Worm (Caenorhabditis elegans) whole organism, young adult: ENCODE data around the gene Y77E11A.8.

ENCODE experiments used
- F22D6.2 ChIP-seq: sonication (generic microtip); optimal IDR thresholded peaks from 2 replicates; lab custom pipeline; 2016; ENCODE audit warnings: mild to moderate bottlenecking, missing genetic modification characterization, missing compliant biosample characterization
- F39B2.1 ChIP-seq: fragments of 200-800 bp; sonication (Bioruptor generic); IDR thresholded peaks from 2 replicates; pipeline ENCODE4 v1.3.6; 2022; ENCODE audit warnings: missing genetic modification reagents, missing genetic modification characterization, missing compliant biosample characterization
- F52B5.7 ChIP-seq: sonication (generic microtip); optimal IDR thresholded peaks from 2 replicates; lab custom pipeline; 2016; ENCODE audit warnings: mild to moderate bottlenecking, missing genetic modification characterization, missing compliant biosample characterization
- F57A8.1 ChIP-seq: fragments of 200-800 bp; sonication (Bioruptor generic); optimal IDR thresholded peaks from 2 replicates; lab custom pipeline; 2018; ENCODE audit warnings: mild to moderate bottlenecking, missing genetic modification characterization, moderate library complexity, missing compliant biosample characterization
- K12H6.12 ChIP-seq: fragments of 200-800 bp; sonication (Bioruptor generic); optimal IDR thresholded peaks from 2 replicates; lab custom pipeline; 2018; ENCODE audit warnings: mild to moderate bottlenecking, missing genetic modification characterization, missing compliant biosample characterization
- Y53G8AR.9 ChIP-seq: fragments of 200-800 bp; sonication (Bioruptor generic); conservative IDR thresholded peaks from 2 replicates; pipeline ENCODE4 v1.3.6; 2022; ENCODE audit warnings: missing genetic modification reagents, missing genetic modification characterization, missing compliant biosample characterization
- Y56A3A.18 ChIP-seq: fragments of 200-800 bp; sonication (Bioruptor generic); IDR thresholded peaks from 2 replicates; pipeline ENCODE4 v1.3.6; 2022; ENCODE audit warnings: missing genetic modification reagents, missing genetic modification characterization, missing compliant biosample characterization
- Y79H2A.3 ChIP-seq: fragments of 200-800 bp; sonication (Bioruptor generic); conservative IDR thresholded peaks from 2 replicates; pipeline ENCODE4 v1.3.6; 2022; ENCODE audit warnings: missing genetic modification reagents, missing genetic modification characterization, missing compliant biosample characterization
- Y95B8A.8 ChIP-seq: fragments of 200-800 bp; sonication (Bioruptor generic); IDR thresholded peaks from 2 replicates; pipeline ENCODE4 v1.3.6; 2022; ENCODE audit warnings: missing genetic modification reagents, missing genetic modification characterization, missing compliant biosample characterization
- attf-3 ChIP-seq: fragments of 200-800 bp; sonication (Bioruptor generic); conservative IDR thresholded peaks from 2 replicates; pipeline ENCODE4 v1.3.6; 2022; ENCODE audit warnings: missing genetic modification reagents, missing genetic modification characterization, missing compliant biosample characterization
- attf-6 ChIP-seq: fragments of 200-800 bp; sonication (Bioruptor generic); IDR thresholded peaks from 2 replicates; pipeline ENCODE4 v1.3.6; 2022; ENCODE audit warnings: missing genetic modification reagents, missing genetic modification characterization, missing compliant biosample characterization
- ccch-3 ChIP-seq: fragments of 200-800 bp; sonication (Bioruptor generic); optimal IDR thresholded peaks from 2 replicates; lab custom pipeline; 2018; ENCODE audit warnings: mild to moderate bottlenecking, missing genetic modification characterization, missing compliant biosample characterization
- cebp-1 ChIP-seq, 2 experiments: fragments of 200-800 bp in 1 of 2; sonication (Bioruptor generic) in 1 of 2; sonication (generic microtip) in 1 of 2; IDR thresholded peaks in 1 of 2; optimal IDR thresholded peaks in 1 of 2; 2 replicates each; pipeline versions ENCODE4 v1.3.6 to Lab custom; 2017 to 2022; ENCODE audit warnings: missing compliant biosample characterization in 2 of 2, missing genetic modification characterization in 2 of 2, mild to moderate bottlenecking in 1 of 2, missing genetic modification reagents in 1 of 2, moderate library complexity in 1 of 2
- cebp-2 ChIP-seq: fragments of 200-800 bp; sonication (Bioruptor generic); IDR thresholded peaks from 2 replicates; pipeline ENCODE4 v1.3.6; 2022; ENCODE audit warnings: missing genetic modification characterization, missing compliant biosample characterization
- ceh-100 ChIP-seq: fragments of 200-800 bp; sonication (Bioruptor generic); IDR thresholded peaks from 2 replicates; pipeline ENCODE4 v1.3.6; 2022; ENCODE audit warnings: missing genetic modification reagents, missing genetic modification characterization, missing compliant biosample characterization
- ceh-40 ChIP-seq: fragments of 200-800 bp; sonication (Bioruptor generic); IDR thresholded peaks from 2 replicates; pipeline ENCODE4 v1.3.6; 2022; ENCODE audit warnings: missing genetic modification characterization, missing compliant biosample characterization
- ceh-58 ChIP-seq: fragments of 200-800 bp; sonication (Bioruptor generic); IDR thresholded peaks from 2 replicates; pipeline ENCODE4 v1.3.6; 2022; ENCODE audit warnings: missing genetic modification characterization, missing compliant biosample characterization
- die-1 ChIP-seq: sonication (generic microtip); optimal IDR thresholded peaks from 2 replicates; lab custom pipeline; 2016; ENCODE audit warnings: missing genotype, mild to moderate bottlenecking, missing genetic modification characterization, missing compliant biosample characterization
- dpl-1 ChIP-seq: fragments of 150-350 bp; optimal IDR thresholded peaks from 2 replicates; lab custom pipeline; 2014; ENCODE audit warnings: missing biosample characterization, missing genetic modification reagents, missing genetic modification characterization
- egl-44 ChIP-seq: fragments of 200-800 bp; sonication (Bioruptor generic); IDR thresholded peaks from 2 replicates; pipeline ENCODE4 v1.3.6; 2022; ENCODE audit warnings: missing genetic modification reagents, missing genetic modification characterization, missing compliant biosample characterization
- fkh-3 ChIP-seq: sonication (generic microtip); optimal IDR thresholded peaks from 2 replicates; lab custom pipeline; 2016; ENCODE audit warnings: mild to moderate bottlenecking, missing genetic modification characterization, missing compliant biosample characterization
- him-1 ChIP-seq: sonication (generic microtip); optimal IDR thresholded peaks from 2 replicates; lab custom pipeline; 2016; ENCODE audit warnings: missing genotype, missing genetic modification reagents, missing genetic modification characterization, missing compliant biosample characterization
- let-526 ChIP-seq: fragments of 200-800 bp; sonication (Bioruptor generic); IDR thresholded peaks from 2 replicates; pipeline ENCODE4 v1.3.6; 2022; ENCODE audit warnings: missing genetic modification reagents, missing genetic modification characterization, missing compliant biosample characterization
- lin-40 ChIP-seq: sonication (generic microtip); optimal IDR thresholded peaks from 2 replicates; lab custom pipeline; 2016; ENCODE audit warnings: missing genetic modification characterization, mild to moderate bottlenecking, missing compliant biosample characterization, missing genotype, missing genetic modification reagents
- lir-1 ChIP-seq: fragments of 200-800 bp; sonication (Bioruptor generic); conservative IDR thresholded peaks from 2 replicates; pipeline ENCODE4 v1.3.6; 2022; ENCODE audit warnings: missing genetic modification reagents, missing genetic modification characterization, missing compliant biosample characterization
- lsl-1 ChIP-seq: fragments of 200-800 bp; sonication (Bioruptor generic); optimal IDR thresholded peaks from 2 replicates; lab custom pipeline; 2018; ENCODE audit warnings: mild to moderate bottlenecking, missing genetic modification characterization, moderate library complexity, missing compliant biosample characterization
- madf-6 ChIP-seq: fragments of 200-800 bp; sonication (Bioruptor generic); IDR thresholded peaks from 2 replicates; pipeline ENCODE4 v1.3.6; 2022; ENCODE audit warnings: missing genetic modification reagents, missing genetic modification characterization, missing compliant biosample characterization
- madf-8 ChIP-seq: fragments of 200-800 bp; sonication (Bioruptor generic); conservative IDR thresholded peaks from 2 replicates; pipeline ENCODE4 v1.3.6; 2022; ENCODE audit warnings: missing genetic modification reagents, missing genetic modification characterization, missing compliant biosample characterization
- nhr-90 ChIP-seq: sonication (generic microtip); optimal IDR thresholded peaks from 2 replicates; lab custom pipeline; 2016; ENCODE audit warnings: missing genotype, mild to moderate bottlenecking, missing genetic modification characterization, missing compliant biosample characterization
- snpc-1.1 ChIP-seq: sonication (generic microtip); optimal IDR thresholded peaks from 2 replicates; lab custom pipeline; 2017; ENCODE audit warnings: missing genetic modification characterization, mild to moderate bottlenecking, missing compliant biosample characterization, antibody characterized with exemption, moderate library complexity, missing genotype, missing genetic modification reagents; ENCODE audit not compliant: insufficient read depth
- tbp1 ChIP-seq: fragments of 200-800 bp; sonication (Bioruptor generic); optimal IDR thresholded peaks from 2 replicates; lab custom pipeline; 2018; ENCODE audit warnings: mild to moderate bottlenecking, missing genetic modification characterization, missing compliant biosample characterization
- tlf-1 ChIP-seq: fragments of 200-800 bp; sonication (Bioruptor generic); optimal IDR thresholded peaks from 2 replicates; lab custom pipeline; 2018; ENCODE audit warnings: mild to moderate bottlenecking, missing genetic modification characterization, missing compliant biosample characterization
- unc-62 ChIP-seq: fragments of 150-350 bp; optimal IDR thresholded peaks from 2 replicates; lab custom pipeline; 2014; ENCODE audit warnings: missing biosample characterization, missing genetic modification reagents, missing genetic modification characterization
- ztf-28 ChIP-seq: fragments of 200-800 bp; sonication (Bioruptor generic); IDR thresholded peaks from 2 replicates; pipeline ENCODE4 v1.3.6; 2022; ENCODE audit warnings: missing genetic modification reagents, missing genetic modification characterization, missing compliant biosample characterization

Gene Y77E11A.8

DNA sequence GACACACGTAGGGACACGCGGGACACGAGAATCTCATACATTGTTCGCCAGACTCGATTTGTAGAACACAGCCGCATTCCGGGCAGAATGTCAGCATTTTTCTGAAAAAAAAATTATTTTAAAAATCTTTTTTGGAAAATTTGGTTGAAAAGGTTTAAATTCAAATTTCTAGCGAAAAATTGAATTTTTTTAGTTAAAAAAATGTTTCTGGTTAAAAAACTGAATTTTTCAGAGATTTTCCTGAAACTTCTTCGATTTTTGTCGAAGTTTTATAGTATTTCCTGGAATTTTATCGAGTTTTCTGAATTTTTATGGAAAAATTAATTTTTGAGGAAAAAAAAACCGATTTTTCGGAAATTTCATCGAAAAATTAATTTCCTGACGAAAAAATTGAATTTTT, 14.9 kb downstream of the Y77E11A.8 start, which contains the start of gene rpc-11:
Gene rpc-11 (minus strand): TSS at position 101 of the 400 bp plus-strand sequence.
- TF ChIP-seq madf-6, result no peak

DNA sequence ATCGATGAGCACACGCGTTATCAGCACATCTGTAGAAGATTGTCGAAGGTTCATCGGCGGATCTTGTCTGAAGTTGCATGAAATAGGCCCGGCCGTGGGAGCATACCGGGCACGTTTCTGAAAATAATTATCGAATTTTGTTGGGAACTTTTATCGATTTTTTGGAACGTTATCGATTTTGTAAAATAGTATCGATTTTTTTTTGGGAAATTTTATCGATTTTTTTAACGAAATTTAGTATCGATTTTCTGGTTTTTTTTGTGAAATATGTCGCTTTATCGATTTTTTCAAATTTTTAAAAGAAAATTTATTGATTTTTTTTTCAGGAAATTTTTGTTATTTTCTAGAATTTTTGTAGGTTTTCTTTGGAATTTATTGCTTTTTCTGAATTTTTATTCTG, 16.1 kb downstream of the Y77E11A.8 start:
- TF ChIP-seq Y53G8AR.9 (GFP tag; lab: Robert Waterston, UW), result no peak
- TF ChIP-seq F39B2.1 (GFP tag; lab: Robert Waterston, UW), result no peak
- no peak for TF ChIP-seq ceh-40 (GFP tag; lab: Robert Waterston, UW)

DNA sequence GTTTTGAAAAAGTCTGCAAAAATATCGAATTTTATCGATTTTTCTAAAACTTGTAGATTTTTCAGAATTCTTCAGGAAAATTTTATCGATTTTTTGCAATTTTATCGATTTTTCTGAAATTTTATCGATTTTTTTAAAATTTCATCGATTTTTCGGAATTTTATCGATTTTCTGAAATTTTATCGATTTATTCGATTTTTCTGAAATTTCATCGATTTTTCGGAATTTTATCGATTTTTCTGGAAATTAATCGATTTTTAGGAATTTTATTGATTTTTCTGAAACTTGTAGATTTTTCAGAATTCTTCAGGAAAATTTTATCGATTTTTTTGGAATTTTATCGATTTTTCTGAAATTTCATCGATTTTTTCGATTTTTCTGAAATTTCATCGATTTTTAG, 16.7 kb downstream of the Y77E11A.8 start:
- no peak for TF ChIP-seq let-526 (GFP tag; lab: Robert Waterston, UW)
- TF ChIP-seq Y79H2A.3 (GFP tag; lab: Robert Waterston, UW), result no peak
- TF ChIP-seq cebp-1 (GFP tag; IDR thresholded peaks at IDR 0.05; lab: Robert Waterston, UW), result no peak
- no peak for TF ChIP-seq cebp-1 (tag; optimal IDR thresholded peaks at IDR 0.05; lab: Kevin White, UChicago)
- no peak for TF ChIP-seq madf-8 (GFP tag; lab: Robert Waterston, UW)
- TF ChIP-seq lin-40, result no peak
- TF ChIP-seq Y56A3A.18 (GFP tag; lab: Robert Waterston, UW), result no peak
- TF ChIP-seq lir-1 (GFP tag; lab: Robert Waterston, UW), result no peak
- no peak for TF ChIP-seq ccch-3
- TF ChIP-seq dpl-1 (GFP tag; lab: Kevin White, UChicago), result no peak
- no peak for TF ChIP-seq F57A8.1 (GFP tag; lab: Kevin White, UChicago)
- no peak for TF ChIP-seq lsl-1 (GFP tag; lab: Kevin White, UChicago)
- TF ChIP-seq ceh-100 (GFP tag; lab: Robert Waterston, UW), result no peak
- TF ChIP-seq attf-3 (GFP tag; lab: Robert Waterston, UW), result no peak
- no peak for TF ChIP-seq tlf-1 (GFP tag; lab: Kevin White, UChicago)
- no peak for TF ChIP-seq ceh-58 (GFP tag; lab: Robert Waterston, UW)
- no peak for TF ChIP-seq fkh-3 (tag; lab: Kevin White, UChicago)
- TF ChIP-seq ztf-28 (GFP tag; lab: Robert Waterston, UW), result no peak
- no peak for TF ChIP-seq snpc-1.1
- no peak for TF ChIP-seq F22D6.2 (tag; lab: Kevin White, UChicago)

DNA sequence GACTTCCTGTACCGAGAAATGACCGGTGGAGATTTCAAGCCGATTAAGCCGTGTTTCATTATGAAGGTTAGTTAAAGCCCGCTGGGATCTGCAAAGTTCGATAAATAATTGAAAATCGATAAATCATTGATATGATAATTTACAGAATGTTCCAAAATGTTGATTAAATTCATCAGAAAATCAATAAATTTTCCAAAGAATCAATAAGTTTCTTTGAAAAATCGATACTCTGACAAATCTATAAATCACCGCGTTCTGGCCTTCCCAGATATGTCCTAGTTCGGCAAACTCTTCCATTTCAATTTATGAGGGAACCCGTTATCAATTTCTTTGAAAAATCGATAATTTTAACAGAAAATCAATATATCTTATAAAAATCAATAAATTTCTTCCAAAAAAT, 17.4 kb downstream of the Y77E11A.8 start:
- TF ChIP-seq egl-44, result no peak
- no peak for TF ChIP-seq K12H6.12 (tag; lab: Kevin White, UChicago)
- no peak for TF ChIP-seq attf-6 (GFP tag; lab: Robert Waterston, UW)
- no peak for TF ChIP-seq cebp-2
- no peak for TF ChIP-seq nhr-90 (tag; lab: Kevin White, UChicago)
- TF ChIP-seq tbp1 (GFP tag; lab: Kevin White, UChicago), result no peak
- no peak for TF ChIP-seq F22D6.2 (tag; lab: Kevin White, UChicago)
- no peak for TF ChIP-seq die-1 (tag; lab: Kevin White, UChicago)
- TF ChIP-seq Y95B8A.8 (GFP tag; lab: Robert Waterston, UW), result no peak
- no peak for TF ChIP-seq him-1 (tag; lab: Kevin White, UChicago)
- TF ChIP-seq snpc-1.1, result no peak
- TF ChIP-seq Y79H2A.3 (GFP tag; lab: Robert Waterston, UW), result no peak
- TF ChIP-seq F39B2.1 (GFP tag; lab: Robert Waterston, UW), result no peak
- no peak for TF ChIP-seq F52B5.7 (tag; lab: Kevin White, UChicago)
- no peak for TF ChIP-seq Y56A3A.18 (GFP tag; lab: Robert Waterston, UW)
- no peak for TF ChIP-seq Y53G8AR.9 (GFP tag; lab: Robert Waterston, UW)
- no peak for TF ChIP-seq let-526 (GFP tag; lab: Robert Waterston, UW)
- TF ChIP-seq lsl-1 (GFP tag; lab: Kevin White, UChicago), result no peak
- no peak for TF ChIP-seq unc-62 (GFP tag; lab: Kevin White, UChicago)
